Fruit fly (Drosophila melanogaster): ENCODE results near the gene AIF.

AIF gene

dm6 chr2L:2175930-2176643, 24.5 kb downstream of the AIF start (continued):
- peak; percentile 64 for TF ChIP-seq acj6 (GFP tag; optimal IDR thresholded peaks at IDR 0.05)
- TF ChIP-seq Eip78C (GFP tag): peak; percentile 85
- TF ChIP-seq Met (GFP tag; optimal IDR thresholded peaks at IDR 0.05): peak; percentile 59
- no peak for TF ChIP-seq CG16779 (tag; optimal IDR thresholded peaks at IDR 0.05)
- peak; percentile 55 for TF ChIP-seq CG3032 (tag; optimal IDR thresholded peaks at IDR 0.05)
- TF ChIP-seq CG10669 (GFP tag; optimal IDR thresholded peaks at IDR 0.05): peak; percentile 40
- TF ChIP-seq fd59A (GFP tag; optimal IDR thresholded peaks at IDR 0.05): peak; percentile 43
- peak; percentile 50 for TF ChIP-seq CG6854 (GFP tag; optimal IDR thresholded peaks at IDR 0.05)
- TF ChIP-seq CG4318 (GFP tag; optimal IDR thresholded peaks at IDR 0.05): peak; percentile 30
- TF ChIP-seq Ets96B (tag; optimal IDR thresholded peaks at IDR 0.05): peak; percentile 30
- TF ChIP-seq Eip93F (GFP tag; optimal IDR thresholded peaks at IDR 0.05): peak; percentile 15
- TF ChIP-seq CG34406 (GFP tag; optimal IDR thresholded peaks at IDR 0.05): peak; percentile 68
- TF ChIP-seq pdm3 (GFP tag; optimal IDR thresholded peaks at IDR 0.05): peak; percentile 62
- TF ChIP-seq Smox (GFP tag; optimal IDR thresholded peaks at IDR 0.05): peak; percentile 64
- peak; percentile 64 for TF ChIP-seq CG32006 (GFP tag; optimal IDR thresholded peaks at IDR 0.05)
- peak; percentile 52 for TF ChIP-seq Hr4 (GFP tag; optimal IDR thresholded peaks at IDR 0.05)
- no peak for TF ChIP-seq Sox102F (GFP tag; optimal IDR thresholded peaks at IDR 0.05)
- TF ChIP-seq topi (GFP tag; optimal IDR thresholded peaks at IDR 0.05): peak; percentile 64
- TF ChIP-seq Eip75B (GFP tag; optimal IDR thresholded peaks at IDR 0.05): peak; percentile 60
- TF ChIP-seq achi (GFP tag; optimal IDR thresholded peaks at IDR 0.05): peak; percentile 63
- TF ChIP-seq Ets21C (GFP tag; optimal IDR thresholded peaks at IDR 0.05): no peak
- TF ChIP-seq eg (GFP tag; IDR thresholded peaks at IDR 0.05): peak; percentile 52; the same call in 2 of the 3 replicates
- peak; percentile 46 for TF ChIP-seq spab (GFP tag; optimal IDR thresholded peaks at IDR 0.05)
- TF ChIP-seq fd85E (GFP tag; optimal IDR thresholded peaks at IDR 0.05): no peak
- TF ChIP-seq CG3919 (GFP tag; optimal IDR thresholded peaks at IDR 0.05): peak; percentile 34
- no peak for TF ChIP-seq dac (GFP tag; optimal IDR thresholded peaks at IDR 0.05)
- peak; percentile 25; the same call in 1 of the 3 replicates for TF ChIP-seq CG8119 (GFP tag; IDR thresholded peaks at IDR 0.05)

- TF ChIP-seq CG6163 (GFP tag; IDR thresholded peaks at IDR 0.05): peak; percentile 50; the same call in 2 of the 3 replicates
- peak; percentile 61 for TF ChIP-seq fkh (GFP tag; optimal IDR thresholded peaks at IDR 0.05)
- peak; percentile 24 for TF ChIP-seq CG1621 (tag; optimal IDR thresholded peaks at IDR 0.05)
- no peak for TF ChIP-seq CG6854 (GFP tag; optimal IDR thresholded peaks at IDR 0.05)
- peak; percentile 81 for TF ChIP-seq Sox14 (GFP tag; optimal IDR thresholded peaks at IDR 0.05)
- TF ChIP-seq CG3032 (tag; optimal IDR thresholded peaks at IDR 0.05): peak; percentile 51
- TF ChIP-seq Ets96B (tag; optimal IDR thresholded peaks at IDR 0.05): peak; percentile 64
- peak; percentile 23 for TF ChIP-seq fd59A (GFP tag; optimal IDR thresholded peaks at IDR 0.05)
- peak; percentile 72 for TF ChIP-seq cyc (GFP tag; optimal IDR thresholded peaks at IDR 0.05)
- no peak for TF ChIP-seq Hr38 (GFP tag; optimal IDR thresholded peaks at IDR 0.05)
- peak; percentile 76 for TF ChIP-seq CG8632 (GFP tag; optimal IDR thresholded peaks at IDR 0.05)
- peak; percentile 92 for TF ChIP-seq Eip78C (GFP tag)
- TF ChIP-seq salr (GFP tag; optimal IDR thresholded peaks at IDR 0.05): peak in 1 of 2 experiments; percentile 54
- TF ChIP-seq CG31627 (GFP tag; optimal IDR thresholded peaks at IDR 0.05): peak; percentile 78
- TF ChIP-seq CG3919 (GFP tag; optimal IDR thresholded peaks at IDR 0.05): peak; percentile 71
- peak; percentile 93 for TF ChIP-seq svp (GFP tag)
- TF ChIP-seq dsx (GFP tag; optimal IDR thresholded peaks at IDR 0.05; ENCODE audit: poor library complexity, severe bottlenecking): peak; percentile 35
- no peak for TF ChIP-seq Lpt (GFP tag; optimal IDR thresholded peaks at IDR 0.05)
- peak; percentile 55 for TF ChIP-seq CG7368 (GFP tag; optimal IDR thresholded peaks at IDR 0.05)
- TF ChIP-seq ss (GFP tag; optimal IDR thresholded peaks at IDR 0.05): no peak
- TF ChIP-seq CG10631 (GFP tag; optimal IDR thresholded peaks at IDR 0.05): peak; percentile 73
- no peak for TF ChIP-seq CG9139 (GFP tag; optimal IDR thresholded peaks at IDR 0.05)
- TF ChIP-seq Blimp-1 (GFP tag; optimal IDR thresholded peaks at IDR 0.05): no peak
- TF ChIP-seq achi (GFP tag; optimal IDR thresholded peaks at IDR 0.05): peak; percentile 70
- TF ChIP-seq CG6808 (GFP tag; optimal IDR thresholded peaks at IDR 0.05): no peak
- peak; percentile 63 for TF ChIP-seq Eip75B (GFP tag; optimal IDR thresholded peaks at IDR 0.05)
- TF ChIP-seq Met (GFP tag; optimal IDR thresholded peaks at IDR 0.05): peak; percentile 78
- peak; percentile 59 for TF ChIP-seq CG32006 (GFP tag; optimal IDR thresholded peaks at IDR 0.05)
- peak; percentile 63 for TF ChIP-seq OdsH (GFP tag; optimal IDR thresholded peaks at IDR 0.05)
- TF ChIP-seq spab (GFP tag; optimal IDR thresholded peaks at IDR 0.05): peak; percentile 25
- TF ChIP-seq Gug (GFP tag; IDR thresholded peaks at IDR 0.05): no peak
- TF ChIP-seq fd85E (GFP tag; optimal IDR thresholded peaks at IDR 0.05): no peak
Observed at dm6 chr2L:2177312-2177968, 25.9 kb downstream of the AIF start.
